Worm (Caenorhabditis elegans): ENCODE data around the gene unc-34.

Gene unc-34

DNA sequence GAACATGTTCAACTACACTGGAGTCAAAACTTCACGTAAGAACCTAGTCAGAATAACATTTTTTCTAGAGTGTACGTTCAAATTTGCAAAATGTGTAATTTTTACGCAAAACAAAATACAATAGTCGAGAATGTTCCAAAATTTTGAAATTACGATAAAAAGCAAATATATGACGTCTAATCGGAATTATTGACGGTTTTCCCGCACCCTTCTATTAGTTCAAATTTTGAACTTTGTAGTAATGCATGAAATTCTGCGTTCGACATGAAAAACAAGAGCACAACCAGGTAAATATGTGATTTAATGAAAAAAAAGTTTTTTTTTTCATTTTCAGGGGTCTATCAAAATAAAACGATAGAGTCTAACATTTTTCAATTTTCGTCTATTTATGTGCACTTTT is 55.6 kb downstream of the unc-34 start:
- TF ChIP-seq tbx-11 (GFP tag; IDR thresholded peaks at IDR 0.05), result no peak
- no peak for TF ChIP-seq hmbx-1 (tag; optimal IDR thresholded peaks at IDR 0.05)
- TF ChIP-seq F13C5.2 (tag; optimal IDR thresholded peaks at IDR 0.05), result no peak
- TF ChIP-seq scrt-1 (GFP tag; IDR thresholded peaks at IDR 0.05), result no peak
- TF ChIP-seq B0310.2 (tag; optimal IDR thresholded peaks at IDR 0.05), result no peak
- TF ChIP-seq tbx-37 (GFP tag; conservative IDR thresholded peaks at IDR 0.05), result no peak

All from whole organism, early embryonic.